Fruit fly (Drosophila melanogaster) whole organism, embryonic: Measurements from ENCODE around the gene Cyp309a2.
A peak's percentile ranks its signal among the peaks of the same experiment; 100 is the strongest.

Experiments
- Bdp1 ChIP-seq: fragments of 200-800 bp; sonication (Bioruptor generic); optimal IDR thresholded peaks from 3 replicates; lab custom pipeline; 2016; ENCODE audit warnings: missing biosample characterization, missing genetic modification characterization
- CG10274 ChIP-seq: fragments of 200-800 bp; sonication (Bioruptor generic); optimal IDR thresholded peaks from 3 replicates; lab custom pipeline; 2017; ENCODE audit warnings: missing biosample characterization, mild to moderate bottlenecking, missing genetic modification characterization
- CG10565 ChIP-seq: fragments of 200-800 bp; sonication (Bioruptor generic); optimal IDR thresholded peaks from 3 replicates; lab custom pipeline; 2016; ENCODE audit warnings: missing biosample characterization, mild to moderate bottlenecking, missing genetic modification characterization
- CG10959 ChIP-seq: fragments of 200-800 bp; sonication (Bioruptor generic); IDR thresholded peaks from 2 replicates; pipeline ENCODE4 v1.3.6; 2022; ENCODE audit warnings: missing biosample characterization, missing genetic modification characterization
- CG11093 ChIP-seq: fragments of 200-800 bp; sonication (Bioruptor generic); IDR thresholded peaks from 3 replicates; pipeline ENCODE4 v1.3.6; 2022; ENCODE audit warnings: missing biosample characterization, missing genetic modification characterization
- CG12236 ChIP-seq: fragments of 200-800 bp; sonication (Bioruptor generic); optimal IDR thresholded peaks from 2 replicates; lab custom pipeline; 2016; ENCODE audit warnings: missing biosample characterization, missing genetic modification characterization
- CG12659 ChIP-seq: fragments of 200-800 bp; sonication (Bioruptor generic); optimal IDR thresholded peaks from 3 replicates; lab custom pipeline; 2017; ENCODE audit warnings: mild to moderate bottlenecking, missing biosample characterization, missing genetic modification reagents, missing genetic modification characterization
- CG12942 ChIP-seq: fragments of 200-800 bp; sonication (Bioruptor generic); optimal IDR thresholded peaks from 3 replicates; lab custom pipeline; 2016; ENCODE audit warnings: missing biosample characterization, missing genetic modification characterization
- CG15073 ChIP-seq: fragments of 200-800 bp; sonication (Bioruptor generic); optimal IDR thresholded peaks from 2 replicates; lab custom pipeline; 2016; ENCODE audit warnings: missing biosample characterization, missing genetic modification characterization
- CG15696 ChIP-seq: fragments of 200-800 bp; sonication (Bioruptor generic); optimal IDR thresholded peaks from 2 replicates; lab custom pipeline; 2019; ENCODE audit warnings: missing biosample characterization, mild to moderate bottlenecking, missing genetic modification characterization, moderate library complexity
- CG1647 ChIP-seq: fragments of 200-800 bp; sonication (Bioruptor generic); optimal IDR thresholded peaks from 3 replicates; lab custom pipeline; 2016; ENCODE audit warnings: missing biosample characterization, missing genetic modification characterization
- CG17612 ChIP-seq: fragments of 200-800 bp; sonication (Bioruptor generic); IDR thresholded peaks from 2 replicates; pipeline ENCODE4 v1.3.6; 2022; ENCODE audit warnings: missing biosample characterization, missing genetic modification characterization
- CG17912 ChIP-seq: fragments of 200-800 bp; sonication (Bioruptor generic); optimal IDR thresholded peaks from 2 replicates; lab custom pipeline; 2018; ENCODE audit warnings: missing biosample characterization, mild to moderate bottlenecking, missing genetic modification characterization
- CG18011 ChIP-seq: fragments of 200-800 bp; sonication (Bioruptor generic); optimal IDR thresholded peaks from 2 replicates; lab custom pipeline; 2017; ENCODE audit warnings: missing biosample characterization, missing genetic modification characterization, mild to moderate bottlenecking, moderate library complexity, missing genotype
- CG2120 ChIP-seq: fragments of 200-800 bp; sonication (Bioruptor generic); optimal IDR thresholded peaks from 3 replicates; lab custom pipeline; 2016; ENCODE audit warnings: missing biosample characterization, missing genetic modification characterization
- CG2678 ChIP-seq: fragments of 200-800 bp; sonication (Bioruptor generic); optimal IDR thresholded peaks from 3 replicates; lab custom pipeline; 2019; ENCODE audit warnings: missing biosample characterization, mild to moderate bottlenecking, missing genetic modification characterization, moderate library complexity
- CG3065 ChIP-seq: fragments of 200-800 bp; sonication (Bioruptor generic); optimal IDR thresholded peaks from 2 replicates; lab custom pipeline; 2016; ENCODE audit warnings: missing biosample characterization, missing genetic modification characterization
- CG3407 ChIP-seq: fragments of 200-800 bp; sonication (Bioruptor generic); optimal IDR thresholded peaks from 2 replicates; lab custom pipeline; 2018; ENCODE audit warnings: missing biosample characterization, mild to moderate bottlenecking, missing genetic modification characterization
- CG34422 ChIP-seq: fragments of 200-800 bp; sonication (Bioruptor generic); IDR thresholded peaks from 3 replicates; pipeline ENCODE4 v1.3.6; 2022; ENCODE audit warnings: missing biosample characterization, missing genetic modification characterization
- CG7556 ChIP-seq: fragments of 200-800 bp; sonication (Bioruptor generic); optimal IDR thresholded peaks from 2 replicates; lab custom pipeline; 2017; ENCODE audit warnings: missing biosample characterization, mild to moderate bottlenecking, missing genetic modification characterization
- CG8359 ChIP-seq: fragments of 200-800 bp; sonication (Bioruptor generic); optimal IDR thresholded peaks from 2 replicates; lab custom pipeline; 2017; ENCODE audit warnings: missing biosample characterization, mild to moderate bottlenecking, missing genetic modification characterization, borderline replicate concordance
- CG9437 ChIP-seq: fragments of 200-800 bp; sonication (Bioruptor generic); optimal IDR thresholded peaks from 2 replicates; lab custom pipeline; 2018; ENCODE audit warnings: missing biosample characterization, mild to moderate bottlenecking, missing genetic modification characterization
- CG9797 ChIP-seq: fragments of 200-800 bp; sonication (Bioruptor generic); optimal IDR thresholded peaks from 3 replicates; lab custom pipeline; 2018; ENCODE audit warnings: missing biosample characterization, mild to moderate bottlenecking, missing genetic modification characterization
- CG9817 ChIP-seq: fragments of 200-800 bp; sonication (Bioruptor generic); optimal IDR thresholded peaks from 2 replicates; lab custom pipeline; 2018; ENCODE audit warnings: missing biosample characterization, mild to moderate bottlenecking, missing genetic modification characterization, moderate library complexity
- D19B ChIP-seq: fragments of 200-800 bp; sonication (Bioruptor generic); optimal IDR thresholded peaks from 2 replicates; lab custom pipeline; 2017; ENCODE audit warnings: missing biosample characterization, mild to moderate bottlenecking, missing genetic modification characterization
- Dll ChIP-seq: fragments of 200-800 bp; sonication (Bioruptor generic); IDR thresholded peaks from 4 replicates; pipeline ENCODE4 v1.3.6; 2022; ENCODE audit warnings: missing biosample characterization, missing genetic modification characterization; ENCODE audit not compliant: partially characterized antibody
- HLH54F ChIP-seq: fragments of 200-800 bp; sonication (Bioruptor generic); optimal IDR thresholded peaks from 3 replicates; lab custom pipeline; 2016; ENCODE audit warnings: missing biosample characterization, missing genetic modification characterization
- HmgZ ChIP-seq: fragments of 200-800 bp; sonication (Bioruptor generic); optimal IDR thresholded peaks from 2 replicates; lab custom pipeline; 2018; ENCODE audit warnings: missing biosample characterization, mild to moderate bottlenecking, missing genetic modification characterization
- Mes4 ChIP-seq: fragments of 200-800 bp; sonication (Bioruptor generic); optimal IDR thresholded peaks from 2 replicates; lab custom pipeline; 2016; ENCODE audit warnings: missing biosample characterization, missing genetic modification characterization
- Oaz ChIP-seq: fragments of 200-800 bp; sonication (Bioruptor generic); IDR thresholded peaks from 2 replicates; pipeline ENCODE4 v1.3.6; 2022; ENCODE audit warnings: missing biosample characterization, missing genetic modification characterization
- Optix ChIP-seq: fragments of 200-800 bp; sonication (Bioruptor generic); IDR thresholded peaks from 3 replicates; pipeline ENCODE4 v1.3.6; 2022; ENCODE audit warnings: missing biosample characterization, missing genetic modification characterization
- Side ChIP-seq: fragments of 200-800 bp; sonication (Bioruptor generic); optimal IDR thresholded peaks from 2 replicates; lab custom pipeline; 2016; ENCODE audit warnings: missing biosample characterization, missing genetic modification characterization
- Sin3A ChIP-seq: fragments of >200 bp; optimal IDR thresholded peaks from 2 replicates; lab custom pipeline; 2018
- Spps ChIP-seq: fragments of 200-800 bp; sonication (Bioruptor generic); optimal IDR thresholded peaks from 2 replicates; lab custom pipeline; 2018; ENCODE audit warnings: missing biosample characterization, mild to moderate bottlenecking, missing genetic modification characterization
- Trl ChIP-seq, 3 experiments: fragments of >200 bp in 2 of 3; fragments of 200-800 bp in 1 of 3; sonication (Bioruptor generic) in 1 of 3; optimal IDR thresholded peaks; 2 replicates in 1 of 3; 3 replicates in 2 of 3; lab custom pipeline; 2016 to 2017; ENCODE audit warnings: missing biosample characterization in 1 of 3, missing genetic modification characterization in 1 of 3
- ab ChIP-seq: fragments of 200-800 bp; sonication (Bioruptor generic); optimal IDR thresholded peaks from 2 replicates; lab custom pipeline; 2016; ENCODE audit warnings: missing biosample characterization, missing genetic modification characterization
- abd-A ChIP-seq: fragments of 200-800 bp; sonication (Bioruptor generic); optimal IDR thresholded peaks from 3 replicates; lab custom pipeline; 2019; ENCODE audit warnings: missing biosample characterization, mild to moderate bottlenecking, missing genetic modification characterization, moderate library complexity
- ac ChIP-seq: fragments of 200-800 bp; sonication (Bioruptor generic); optimal IDR thresholded peaks from 3 replicates; lab custom pipeline; 2017; ENCODE audit warnings: missing biosample characterization, mild to moderate bottlenecking, missing genetic modification characterization
- al ChIP-seq: fragments of 200-800 bp; sonication (Bioruptor generic); IDR thresholded peaks from 2 replicates; pipeline ENCODE4 v1.3.6; 2022; ENCODE audit warnings: missing biosample characterization, missing genetic modification characterization
- dpn ChIP-seq, 2 experiments: fragments of 200-800 bp; sonication (Bioruptor generic); optimal IDR thresholded peaks; 3 replicates each; lab custom pipeline; 2016; ENCODE audit warnings: missing biosample characterization in 2 of 2, missing genetic modification characterization in 2 of 2
- grn ChIP-seq: fragments of 200-800 bp; sonication (Bioruptor generic); optimal IDR thresholded peaks from 3 replicates; lab custom pipeline; 2017; ENCODE audit warnings: missing biosample characterization, missing genetic modification characterization
- h ChIP-seq: fragments of >200 bp; optimal IDR thresholded peaks from 2 replicates; lab custom pipeline; 2017
- hb ChIP-seq: fragments of 200-800 bp; sonication (Bioruptor generic); IDR thresholded peaks from 3 replicates; pipeline ENCODE4 v1.3.6; 2022; ENCODE audit warnings: missing biosample characterization, missing genetic modification characterization; ENCODE audit not compliant: partially characterized antibody
- insv ChIP-seq, 2 experiments: fragments of 200-800 bp; sonication (Bioruptor generic); optimal IDR thresholded peaks; 3 replicates each; lab custom pipeline; 2016 to 2018; ENCODE audit warnings: missing biosample characterization in 2 of 2, missing genetic modification characterization in 2 of 2
- lab ChIP-seq: fragments of 200-800 bp; sonication (Bioruptor generic); optimal IDR thresholded peaks from 3 replicates; lab custom pipeline; 2017; ENCODE audit warnings: missing biosample characterization, missing genetic modification characterization, mild to moderate bottlenecking, moderate library complexity, missing genetic modification reagents
- maf-S ChIP-seq: fragments of 200-800 bp; sonication (Bioruptor generic); optimal IDR thresholded peaks from 2 replicates; lab custom pipeline; 2016; ENCODE audit warnings: missing biosample characterization, missing genetic modification characterization
- run ChIP-seq: fragments of 200-800 bp; sonication (Bioruptor generic); optimal IDR thresholded peaks from 3 replicates; lab custom pipeline; 2018; ENCODE audit warnings: missing biosample characterization, mild to moderate bottlenecking, missing genetic modification characterization
- sna ChIP-seq: fragments of 200-800 bp; sonication (Bioruptor generic); IDR thresholded peaks from 2 replicates; pipeline ENCODE4 v1.3.6; 2022; ENCODE audit warnings: missing biosample characterization, missing genetic modification characterization; ENCODE audit not compliant: partially characterized antibody
- sob ChIP-seq: fragments of 200-800 bp; sonication (Bioruptor generic); IDR thresholded peaks from 2 replicates; pipeline ENCODE4 v1.3.6; 2022; ENCODE audit warnings: missing biosample characterization, missing genetic modification characterization
- vfl ChIP-seq: fragments of 200-800 bp; sonication (Bioruptor generic); optimal IDR thresholded peaks from 2 replicates; lab custom pipeline; 2016; ENCODE audit warnings: missing biosample characterization, missing genetic modification characterization
- zf30C ChIP-seq: fragments of 200-800 bp; sonication (Bioruptor generic); optimal IDR thresholded peaks from 3 replicates; lab custom pipeline; 2018; ENCODE audit warnings: missing biosample characterization, mild to moderate bottlenecking, missing genetic modification characterization

Gene Cyp309a2

DNA sequence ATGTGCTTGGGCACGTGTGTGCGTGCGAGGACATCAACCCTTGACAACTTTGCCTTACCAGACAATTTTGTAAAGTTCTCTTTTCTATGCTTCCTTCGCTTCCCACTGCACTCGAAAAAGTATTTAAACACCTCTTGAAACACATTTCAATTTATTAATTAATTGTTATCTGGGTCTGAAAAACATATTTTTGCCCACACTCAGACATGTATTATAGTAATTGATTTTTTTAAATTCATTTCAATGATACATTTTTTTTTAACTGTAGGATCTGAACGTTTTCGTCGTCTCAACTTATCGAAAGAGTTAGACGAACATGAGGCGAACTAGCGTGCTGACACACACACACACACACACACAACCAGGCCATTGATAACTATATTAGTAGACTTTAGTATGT lies 30.3 kb downstream of the Cyp309a2 start (continued):
- TF ChIP-seq ac (GFP tag; lab: Kevin White, UChicago) (no peak), CG2678 (tag; lab: Kevin White, UChicago) (peak; percentile 64), CG2120 (peak; percentile 49), Spps (tag; lab: Kevin White, UChicago) (no peak), grn (GFP tag; lab: Kevin White, UChicago) (no peak), CG8359 (no peak), CG10274 (GFP tag; lab: Kevin White, UChicago) (no peak), Sin3A (lab: Kevin White, UChicago) (no peak), insv (GFP tag; optimal IDR thresholded peaks at IDR 0.05; lab: Kevin White, UChicago) (no peak), CG15696 (tag; lab: Kevin White, UChicago) (no peak), Side (GFP tag; lab: Kevin White, UChicago) (no peak), CG34422 (GFP tag; lab: Robert Waterston, UW) (0 out of 3 replicates have a peak, but pooled peaks have one; percentile 15), CG11093 (GFP tag; lab: Robert Waterston, UW) (no peak), Mes4 (GFP tag; lab: Kevin White, UChicago) (no peak), h (lab: Kevin White, UChicago) (no peak), lab (GFP tag; lab: Kevin White, UChicago) (peak; percentile 10), CG1647 (GFP tag; lab: Kevin White, UChicago) (no peak), run (tag; lab: Kevin White, UChicago) (no peak)
- TF ChIP-seq, all 482 proteins: peak for 38

DNA sequence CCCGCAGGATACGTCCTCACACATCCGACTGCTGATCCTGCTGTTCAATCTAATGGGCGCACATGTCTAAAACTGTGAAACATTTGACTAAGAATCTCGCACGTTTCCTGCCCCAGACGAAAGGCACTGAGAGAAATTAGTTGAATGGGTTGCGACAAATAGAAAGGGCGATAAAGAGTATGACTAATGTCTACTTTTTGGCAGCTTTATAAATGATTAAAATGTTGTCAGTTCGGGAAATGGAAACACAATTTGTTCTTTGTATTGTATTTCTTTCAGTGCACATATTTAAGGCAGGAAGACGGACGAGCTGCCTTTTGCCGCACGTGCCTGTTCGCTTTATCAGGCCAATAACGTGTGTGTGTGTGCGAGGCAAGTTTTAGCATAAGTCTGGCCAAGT lies 44.7 kb downstream of the Cyp309a2 start:
- TF ChIP-seq CG17612 (no peak), CG12659 (GFP tag; lab: Kevin White, UChicago) (no peak), CG3407 (GFP tag; lab: Kevin White, UChicago) (no peak), zf30C (GFP tag; lab: Kevin White, UChicago) (no peak), CG9437 (GFP tag; lab: Kevin White, UChicago) (no peak), sna (no peak), CG15073 (GFP tag; lab: Kevin White, UChicago) (no peak), abd-A (tag; lab: Kevin White, UChicago) (no peak), Bdp1 (GFP tag; lab: Kevin White, UChicago) (no peak), maf-S (GFP tag; lab: Kevin White, UChicago) (no peak), Optix (GFP tag; lab: Robert Waterston, UW) (no peak), vfl (GFP tag; lab: Kevin White, UChicago) (no peak), HLH54F (GFP tag; lab: Kevin White, UChicago) (no peak), HmgZ (tag; lab: Kevin White, UChicago) (no peak), al (no peak), Oaz (GFP tag; lab: Robert Waterston, UW) (no peak), dpn (GFP tag; optimal IDR thresholded peaks at IDR 0.05; lab: Kevin White, UChicago) (no peak), CG34422 (GFP tag; lab: Robert Waterston, UW) (no peak), hb (GFP tag; lab: Robert Waterston, UW) (no peak), CG3065 (GFP tag; lab: Kevin White, UChicago) (no peak), CG17912 (GFP tag; lab: Kevin White, UChicago) (no peak), D19B (GFP tag; lab: Kevin White, UChicago) (no peak), CG7556 (GFP tag; lab: Kevin White, UChicago) (peak; percentile 35), CG9817 (peak; percentile 31), CG12236 (GFP tag; lab: Kevin White, UChicago) (no peak), CG18011 (no peak), CG9797 (GFP tag; lab: Kevin White, UChicago) (no peak), CG10959 (no peak), ab (GFP tag; lab: Kevin White, UChicago) (no peak), sob (0 out of 2 replicates have a peak, but pooled peaks have one; percentile 37), Trl (optimal IDR thresholded peaks at IDR 0.05; lab: Kevin White, UChicago) (no peak), Trl (GFP tag; optimal IDR thresholded peaks at IDR 0.05; lab: Kevin White, UChicago) (no peak), Dll (GFP tag; lab: Robert Waterston, UW) (no peak), CG12942 (GFP tag; lab: Kevin White, UChicago) (no peak), CG10565 (GFP tag; lab: Kevin White, UChicago) (no peak)
